Worm (Caenorhabditis elegans) whole organism, L4/young adult: ENCODE data around the gene try-1.

Experiments
- W03F9.2 ChIP-seq: fragments of 150-350 bp; optimal IDR thresholded peaks from 2 replicates; lab custom pipeline; 2014; ENCODE audit warnings: missing biosample characterization, missing genetic modification characterization
- him-1 ChIP-seq: sonication (generic microtip); optimal IDR thresholded peaks from 2 replicates; lab custom pipeline; 2016; ENCODE audit warnings: missing genotype, missing genetic modification reagents, missing genetic modification characterization, missing compliant biosample characterization

DNA sequence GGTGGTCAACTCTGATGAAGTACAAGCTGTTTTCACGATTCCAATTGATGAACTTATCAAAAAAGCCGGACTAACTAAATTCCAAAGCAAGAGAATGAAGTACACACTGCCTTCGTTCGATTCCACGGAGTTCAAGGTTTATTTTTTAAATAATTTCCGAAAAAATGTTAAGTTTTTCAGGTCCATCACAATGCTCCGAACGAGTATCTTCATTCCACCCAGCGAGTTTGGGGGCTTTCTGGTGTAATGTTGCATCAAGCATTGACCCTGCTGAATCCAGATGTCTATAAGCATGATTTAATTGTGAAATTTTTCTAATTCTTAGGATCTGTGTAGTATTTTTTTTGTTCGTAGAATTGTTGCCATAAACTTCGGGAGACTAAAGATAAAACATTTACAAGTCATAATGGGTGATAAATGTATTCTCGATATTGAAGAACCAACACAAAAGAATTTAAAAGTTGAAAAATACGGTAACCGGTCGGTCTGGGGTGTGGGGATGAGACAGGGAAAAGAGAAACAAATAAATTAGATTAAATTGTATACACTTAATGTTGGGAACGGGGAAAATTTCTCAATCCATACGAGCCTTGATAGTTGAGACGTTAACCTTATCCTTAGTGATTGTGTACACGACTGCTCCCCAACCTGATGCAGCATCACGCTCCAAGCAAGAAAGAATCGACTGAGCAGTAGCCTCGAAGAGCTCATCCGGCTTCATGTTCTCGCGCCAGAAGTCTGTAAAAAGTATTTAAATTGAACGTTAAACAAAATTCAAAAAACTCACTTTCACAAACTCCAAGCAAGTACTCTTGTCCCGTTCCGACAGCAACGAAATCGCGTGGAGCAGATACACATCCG, 5.0 kb upstream of the try-1 start:
- TF ChIP-seq him-1 (tag; lab: Kevin White, UChicago) (no peak), W03F9.2 (tag; lab: Kevin White, UChicago) (no peak)
